Fruit fly (Drosophila melanogaster): ENCODE results near the gene CG14269.

- TF ChIP-seq CG8478 (optimal IDR thresholded peaks at IDR 0.05) (no peak), CTCF (optimal IDR thresholded peaks at IDR 0.05) (no peak)
These were observed 22.8 kb downstream of the CG14269 start for dm6 chrX:3412855-3413254.

Measured in S2 (cell line).